Worm (Caenorhabditis elegans) whole organism, young adult: ENCODE measurements around the gene ndub-2.

Source experiments
- B0035.1 ChIP-seq: sonication (generic microtip); optimal IDR thresholded peaks from 2 replicates; lab custom pipeline; 2016; ENCODE audit warnings: missing genetic modification characterization, mild to moderate bottlenecking, missing compliant biosample characterization, missing genotype, missing genetic modification reagents
- D2030.7 ChIP-seq: fragments of 200-800 bp; sonication (Bioruptor generic); IDR thresholded peaks from 2 replicates; pipeline ENCODE4 v1.3.6; 2022; ENCODE audit warnings: missing genetic modification reagents, missing genetic modification characterization, missing compliant biosample characterization
- F33H1.4 ChIP-seq: fragments of 200-800 bp; sonication (Bioruptor generic); IDR thresholded peaks from 2 replicates; pipeline ENCODE4 v1.3.6; 2022; ENCODE audit warnings: missing genetic modification reagents, missing genetic modification characterization, missing compliant biosample characterization
- F39B2.1 ChIP-seq: fragments of 200-800 bp; sonication (Bioruptor generic); IDR thresholded peaks from 2 replicates; pipeline ENCODE4 v1.3.6; 2022; ENCODE audit warnings: missing genetic modification reagents, missing genetic modification characterization, missing compliant biosample characterization
- F49E8.2 ChIP-seq: sonication (generic microtip); optimal IDR thresholded peaks from 3 replicates; lab custom pipeline; 2017; ENCODE audit warnings: missing genetic modification characterization, mild to moderate bottlenecking, missing compliant biosample characterization, antibody characterized with exemption, moderate library complexity; ENCODE audit not compliant: insufficient read depth
- F52B5.7 ChIP-seq: sonication (generic microtip); optimal IDR thresholded peaks from 2 replicates; lab custom pipeline; 2016; ENCODE audit warnings: mild to moderate bottlenecking, missing genetic modification characterization, missing compliant biosample characterization
- K11D2.4 ChIP-seq: fragments of 200-800 bp; sonication (Bioruptor generic); IDR thresholded peaks from 2 replicates; pipeline ENCODE4 v1.3.6; 2022; ENCODE audit warnings: missing genetic modification reagents, missing genetic modification characterization, missing compliant biosample characterization
- Y95B8A.8 ChIP-seq: fragments of 200-800 bp; sonication (Bioruptor generic); IDR thresholded peaks from 2 replicates; pipeline ENCODE4 v1.3.6; 2022; ENCODE audit warnings: missing genetic modification reagents, missing genetic modification characterization, missing compliant biosample characterization
- ZK185.1 ChIP-seq: sonication (generic microtip); optimal IDR thresholded peaks from 2 replicates; lab custom pipeline; 2016; ENCODE audit warnings: mild to moderate bottlenecking, missing genetic modification characterization, missing compliant biosample characterization; ENCODE audit not compliant: poor library complexity, severe bottlenecking
- atf-7 ChIP-seq: sonication (generic microtip); optimal IDR thresholded peaks from 2 replicates; lab custom pipeline; 2017; ENCODE audit warnings: mild to moderate bottlenecking, missing genetic modification characterization, missing compliant biosample characterization
- athp-1 ChIP-seq: sonication (generic microtip); optimal IDR thresholded peaks from 2 replicates; lab custom pipeline; 2017; ENCODE audit warnings: mild to moderate bottlenecking, missing genetic modification characterization, missing compliant biosample characterization
- cebp-2 ChIP-seq: fragments of 200-800 bp; sonication (Bioruptor generic); IDR thresholded peaks from 2 replicates; pipeline ENCODE4 v1.3.6; 2022; ENCODE audit warnings: missing genetic modification characterization, missing compliant biosample characterization
- ceh-100 ChIP-seq: fragments of 200-800 bp; sonication (Bioruptor generic); IDR thresholded peaks from 2 replicates; pipeline ENCODE4 v1.3.6; 2022; ENCODE audit warnings: missing genetic modification reagents, missing genetic modification characterization, missing compliant biosample characterization
- ceh-40 ChIP-seq: fragments of 200-800 bp; sonication (Bioruptor generic); IDR thresholded peaks from 2 replicates; pipeline ENCODE4 v1.3.6; 2022; ENCODE audit warnings: missing genetic modification characterization, missing compliant biosample characterization
- ceh-58 ChIP-seq: fragments of 200-800 bp; sonication (Bioruptor generic); IDR thresholded peaks from 2 replicates; pipeline ENCODE4 v1.3.6; 2022; ENCODE audit warnings: missing genetic modification characterization, missing compliant biosample characterization
- ceh-91 ChIP-seq: fragments of 200-800 bp; sonication (Bioruptor generic); IDR thresholded peaks from 2 replicates; pipeline ENCODE4 v1.3.6; 2022; ENCODE audit warnings: missing genetic modification reagents, missing genetic modification characterization, missing compliant biosample characterization
- him-1 ChIP-seq: sonication (generic microtip); optimal IDR thresholded peaks from 2 replicates; lab custom pipeline; 2016; ENCODE audit warnings: missing genotype, missing genetic modification reagents, missing genetic modification characterization, missing compliant biosample characterization
- hlh-12 ChIP-seq: sonication (generic microtip); optimal IDR thresholded peaks from 2 replicates; lab custom pipeline; 2016; ENCODE audit warnings: missing genetic modification characterization, missing compliant biosample characterization
- let-526 ChIP-seq: fragments of 200-800 bp; sonication (Bioruptor generic); IDR thresholded peaks from 2 replicates; pipeline ENCODE4 v1.3.6; 2022; ENCODE audit warnings: missing genetic modification reagents, missing genetic modification characterization, missing compliant biosample characterization
- lin-26 ChIP-seq: fragments of 200-800 bp; sonication (Bioruptor generic); IDR thresholded peaks from 2 replicates; pipeline ENCODE4 v1.3.6; 2022; ENCODE audit warnings: missing genetic modification reagents, missing genetic modification characterization, missing compliant biosample characterization
- lin-35 ChIP-seq, 3 experiments: fragments of 150-350 bp in 2 of 3; sonication (generic microtip) in 1 of 3; optimal IDR thresholded peaks; 2 replicates each; lab custom pipeline; 2014 to 2018; ENCODE audit warnings: missing biosample characterization in 3 of 3, missing genetic modification characterization in 3 of 3, missing genetic modification reagents in 3 of 3
- lin-40 ChIP-seq: sonication (generic microtip); optimal IDR thresholded peaks from 2 replicates; lab custom pipeline; 2016; ENCODE audit warnings: missing genetic modification characterization, mild to moderate bottlenecking, missing compliant biosample characterization, missing genotype, missing genetic modification reagents
- lin-54 ChIP-seq: fragments of 200-800 bp; sonication (Bioruptor generic); optimal IDR thresholded peaks from 2 replicates; lab custom pipeline; 2018; ENCODE audit warnings: mild to moderate bottlenecking, missing genetic modification characterization, missing compliant biosample characterization
- lsl-1 ChIP-seq: fragments of 200-800 bp; sonication (Bioruptor generic); optimal IDR thresholded peaks from 2 replicates; lab custom pipeline; 2018; ENCODE audit warnings: mild to moderate bottlenecking, missing genetic modification characterization, moderate library complexity, missing compliant biosample characterization
- lsy-27 ChIP-seq: sonication (generic microtip); optimal IDR thresholded peaks from 2 replicates; lab custom pipeline; 2017; ENCODE audit warnings: missing genetic modification characterization, mild to moderate bottlenecking, missing compliant biosample characterization, antibody characterized with exemption, missing genotype, borderline replicate concordance; ENCODE audit not compliant: insufficient read depth
- madf-6 ChIP-seq: fragments of 200-800 bp; sonication (Bioruptor generic); IDR thresholded peaks from 2 replicates; pipeline ENCODE4 v1.3.6; 2022; ENCODE audit warnings: missing genetic modification reagents, missing genetic modification characterization, missing compliant biosample characterization
- madf-8 ChIP-seq: fragments of 200-800 bp; sonication (Bioruptor generic); conservative IDR thresholded peaks from 2 replicates; pipeline ENCODE4 v1.3.6; 2022; ENCODE audit warnings: missing genetic modification reagents, missing genetic modification characterization, missing compliant biosample characterization
- mcd-1 ChIP-seq: fragments of 200-800 bp; sonication (Bioruptor generic); IDR thresholded peaks from 2 replicates; pipeline ENCODE4 v1.3.6; 2022; ENCODE audit warnings: missing genetic modification reagents, missing genetic modification characterization, missing compliant biosample characterization
- mel-28 ChIP-seq: sonication (generic microtip); optimal IDR thresholded peaks from 2 replicates; lab custom pipeline; 2016; ENCODE audit warnings: borderline replicate concordance, mild to moderate bottlenecking, missing genetic modification characterization, missing compliant biosample characterization
- nfya-1 ChIP-seq: sonication (generic microtip); optimal IDR thresholded peaks from 2 replicates; lab custom pipeline; 2017; ENCODE audit warnings: antibody characterized with exemption, missing compliant biosample characterization, missing genetic modification characterization, borderline replicate concordance; ENCODE audit not compliant: insufficient read depth
- pbrm-1 ChIP-seq: fragments of 200-800 bp; sonication (Bioruptor generic); IDR thresholded peaks from 2 replicates; pipeline ENCODE4 v1.3.6; 2022; ENCODE audit warnings: missing genetic modification reagents, missing genetic modification characterization, missing compliant biosample characterization
- rec-8 ChIP-seq, 2 experiments: sonication (generic microtip); optimal IDR thresholded peaks; 2 replicates each; lab custom pipeline; 2016; ENCODE audit warnings: mild to moderate bottlenecking in 2 of 2, missing genetic modification characterization in 2 of 2, missing genetic modification reagents in 2 of 2, missing genotype in 2 of 2, missing biosample characterization in 1 of 2, missing compliant biosample characterization in 1 of 2, moderate library complexity in 1 of 2
- rpc-1 ChIP-seq, 2 experiments: fragments of 150-350 bp in 1 of 2; sonication (generic microtip) in 1 of 2; optimal IDR thresholded peaks; 2 replicates each; lab custom pipeline; 2014 to 2018; ENCODE audit warnings: missing biosample characterization in 1 of 2, missing genetic modification characterization in 1 of 2, missing genetic modification reagents in 1 of 2, missing genotype in 1 of 2
- sea-2 ChIP-seq: fragments of 200-800 bp; sonication (Bioruptor generic); IDR thresholded peaks from 2 replicates; pipeline ENCODE4 v1.3.6; 2022; ENCODE audit warnings: missing genetic modification characterization, missing compliant biosample characterization
- snpc-1.1 ChIP-seq: sonication (generic microtip); optimal IDR thresholded peaks from 2 replicates; lab custom pipeline; 2017; ENCODE audit warnings: missing genetic modification characterization, mild to moderate bottlenecking, missing compliant biosample characterization, antibody characterized with exemption, moderate library complexity, missing genotype, missing genetic modification reagents; ENCODE audit not compliant: insufficient read depth
- snpc-1.3 ChIP-seq: sonication (generic microtip); optimal IDR thresholded peaks from 2 replicates; lab custom pipeline; 2017; ENCODE audit warnings: missing genetic modification characterization, mild to moderate bottlenecking, missing compliant biosample characterization, antibody characterized with exemption, moderate library complexity, missing genotype, missing genetic modification reagents; ENCODE audit not compliant: insufficient read depth
- snpc-4 ChIP-seq, 5 experiments: fragments of 150-350 bp in 1 of 5; sonication (generic microtip) in 4 of 5; optimal IDR thresholded peaks; 2 replicates each; lab custom pipeline; 2014 to 2018; ENCODE audit warnings: missing genetic modification characterization in 5 of 5, missing biosample characterization in 3 of 5, antibody characterized with exemption in 2 of 5, mild to moderate bottlenecking in 2 of 5, missing compliant biosample characterization in 2 of 5, missing genotype in 2 of 5, moderate library complexity in 2 of 5, missing genetic modification reagents in 1 of 5
- tbp1 ChIP-seq: fragments of 200-800 bp; sonication (Bioruptor generic); optimal IDR thresholded peaks from 2 replicates; lab custom pipeline; 2018; ENCODE audit warnings: mild to moderate bottlenecking, missing genetic modification characterization, missing compliant biosample characterization
- xnd-1 ChIP-seq: sonication (generic microtip); optimal IDR thresholded peaks from 2 replicates; lab custom pipeline; 2016; ENCODE audit warnings: missing genotype, missing genetic modification reagents, missing genetic modification characterization, missing compliant biosample characterization
- ztf-25 ChIP-seq: fragments of 200-800 bp; sonication (Bioruptor generic); IDR thresholded peaks from 2 replicates; pipeline ENCODE4 v1.3.6; 2022; ENCODE audit warnings: missing genetic modification reagents, missing genetic modification characterization, missing compliant biosample characterization
- ztf-26 ChIP-seq: sonication (generic microtip); optimal IDR thresholded peaks from 2 replicates; lab custom pipeline; 2017; ENCODE audit warnings: missing genetic modification characterization, missing compliant biosample characterization
- ztf-28 ChIP-seq: fragments of 200-800 bp; sonication (Bioruptor generic); IDR thresholded peaks from 2 replicates; pipeline ENCODE4 v1.3.6; 2022; ENCODE audit warnings: missing genetic modification reagents, missing genetic modification characterization, missing compliant biosample characterization

ndub-2 gene

DNA sequence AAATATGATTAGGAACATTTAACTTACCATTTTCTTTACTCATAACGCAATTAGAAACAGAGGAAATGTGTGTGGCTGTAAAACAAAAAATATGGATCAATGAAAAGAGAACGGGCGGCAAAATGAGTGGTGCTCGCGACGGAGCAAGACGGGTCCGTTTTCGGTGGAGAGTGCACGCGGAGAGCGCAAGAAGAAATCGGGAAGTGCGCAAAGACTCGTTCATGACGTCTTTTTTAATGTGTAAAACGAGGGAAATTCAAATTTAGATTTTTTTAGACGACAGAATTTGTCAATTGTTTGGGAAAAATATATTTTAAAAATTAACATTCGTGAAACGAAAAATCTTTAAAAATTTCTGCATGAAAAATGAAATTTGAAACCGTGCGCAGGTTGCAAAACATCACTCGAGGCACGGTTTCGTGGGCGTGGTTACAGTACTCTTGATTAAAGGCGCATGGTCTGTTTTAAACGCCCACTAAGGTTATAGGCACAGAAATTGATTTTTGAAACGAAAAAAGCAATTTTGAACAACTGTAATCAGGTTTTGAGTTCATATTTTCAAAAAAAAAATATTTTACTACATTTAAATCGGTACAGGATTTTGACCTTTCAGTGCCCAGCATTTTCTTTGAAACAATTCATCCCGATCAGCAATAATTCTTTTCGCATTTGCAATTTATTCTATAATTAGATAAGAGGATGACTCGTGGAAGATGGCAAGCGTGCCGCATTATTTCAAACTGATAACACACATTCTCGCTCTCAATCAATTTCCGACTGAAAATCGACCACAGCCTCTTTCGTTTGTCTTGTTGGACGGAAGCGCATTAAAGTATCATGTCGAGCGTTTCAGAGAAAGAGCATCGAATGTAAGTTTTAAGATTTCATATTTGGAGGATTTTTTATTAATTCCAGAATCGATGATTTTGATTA is 26.6 kb upstream of the ndub-2 start, which contains the start of the genes szy-20 and C18E9.5 (continued):
- TF ChIP-seq lsl-1 (GFP tag; lab: Kevin White, UChicago) (peak; percentile 96), K11D2.4 (peak; percentile 64; the same call in 1 of the 2 replicates), ceh-91 (GFP tag; lab: Robert Waterston, UW) (peak; percentile 58), athp-1 (tag; lab: Kevin White, UChicago) (peak; percentile 41), nfya-1 (no peak), let-526 (no peak), snpc-1.3 (tag; lab: Kevin White, UChicago) (peak; percentile 61), pbrm-1 (0 out of 2 replicates have a peak, but pooled peaks have one; percentile 53), lin-26 (no peak), F39B2.1 (GFP tag; lab: Robert Waterston, UW) (no peak), lin-40 (tag; lab: Kevin White, UChicago) (peak; percentile 71), snpc-1.1 (peak; percentile 26), ceh-100 (GFP tag; lab: Robert Waterston, UW) (peak; percentile 51), rpc-1 (optimal IDR thresholded peaks at IDR 0.05; lab: Kevin White, UChicago) (no peak), rpc-1 (tag; optimal IDR thresholded peaks at IDR 0.05; lab: Kevin White, UChicago) (no peak), lin-35 (GFP tag; optimal IDR thresholded peaks at IDR 0.05; lab: Kevin White, UChicago) (peak; percentile 28 to 96 (median 73)), F49E8.2 (tag; lab: Kevin White, UChicago) (peak; percentile 79), madf-6 (peak; percentile 94), madf-8 (peak; percentile 88), xnd-1 (tag; lab: Kevin White, UChicago) (peak; percentile 84), mel-28 (tag; lab: Kevin White, UChicago) (no peak), ceh-58 (no peak), snpc-4 (GFP tag; optimal IDR thresholded peaks at IDR 0.05; lab: Kevin White, UChicago) (no peak), snpc-4 (tag; optimal IDR thresholded peaks at IDR 0.05; lab: Kevin White, UChicago) (peak in 1 of 4 experiments; percentile 35), him-1 (tag; lab: Kevin White, UChicago) (peak; percentile 46), tbp1 (GFP tag; lab: Kevin White, UChicago) (peak; percentile 10), ztf-26 (no peak), F33H1.4 (GFP tag; lab: Robert Waterston, UW) (peak; percentile 66), ztf-28 (peak; percentile 33; the same call in 1 of the 2 replicates), ZK185.1 (peak; percentile 44), B0035.1 (tag; lab: Kevin White, UChicago) (no peak), ztf-25 (GFP tag; lab: Robert Waterston, UW) (no peak), D2030.7 (GFP tag; lab: Robert Waterston, UW) (peak; percentile 73), rec-8 (tag; optimal IDR thresholded peaks at IDR 0.05; lab: Kevin White, UChicago) (no peak), ceh-40 (no peak), F52B5.7 (tag; lab: Kevin White, UChicago) (no peak), sea-2 (GFP tag; lab: Robert Waterston, UW) (no peak), Y95B8A.8 (0 out of 2 replicates have a peak, but pooled peaks have one; percentile 33), atf-7 (no peak), hlh-12 (tag; lab: Kevin White, UChicago) (no peak), mcd-1 (GFP tag; lab: Robert Waterston, UW) (peak; percentile 81), cebp-2 (GFP tag; lab: Robert Waterston, UW) (no peak), lsy-27 (no peak), lin-54 (peak; percentile 93)
